Worm (Caenorhabditis elegans) whole organism, young adult: ENCODE data around the gene C47G2.4.

Experiments used
- D2030.7 ChIP-seq: fragments of 200-800 bp; sonication (Bioruptor generic); IDR thresholded peaks from 2 replicates; pipeline ENCODE4 v1.3.6; 2022; ENCODE audit warnings: missing genetic modification reagents, missing genetic modification characterization, missing compliant biosample characterization
- F33H1.4 ChIP-seq: fragments of 200-800 bp; sonication (Bioruptor generic); IDR thresholded peaks from 2 replicates; pipeline ENCODE4 v1.3.6; 2022; ENCODE audit warnings: missing genetic modification reagents, missing genetic modification characterization, missing compliant biosample characterization
- F55B11.4 ChIP-seq: sonication (generic microtip); optimal IDR thresholded peaks from 2 replicates; lab custom pipeline; 2016; ENCODE audit warnings: missing compliant biosample characterization, missing genetic modification characterization, borderline replicate concordance; ENCODE audit not compliant: insufficient read depth
- F57A8.1 ChIP-seq: fragments of 200-800 bp; sonication (Bioruptor generic); optimal IDR thresholded peaks from 2 replicates; lab custom pipeline; 2018; ENCODE audit warnings: mild to moderate bottlenecking, missing genetic modification characterization, moderate library complexity, missing compliant biosample characterization
- Y56A3A.18 ChIP-seq: fragments of 200-800 bp; sonication (Bioruptor generic); IDR thresholded peaks from 2 replicates; pipeline ENCODE4 v1.3.6; 2022; ENCODE audit warnings: missing genetic modification reagents, missing genetic modification characterization, missing compliant biosample characterization
- Y95B8A.8 ChIP-seq: fragments of 200-800 bp; sonication (Bioruptor generic); IDR thresholded peaks from 2 replicates; pipeline ENCODE4 v1.3.6; 2022; ENCODE audit warnings: missing genetic modification reagents, missing genetic modification characterization, missing compliant biosample characterization
- ZK185.1 ChIP-seq: sonication (generic microtip); optimal IDR thresholded peaks from 2 replicates; lab custom pipeline; 2016; ENCODE audit warnings: mild to moderate bottlenecking, missing genetic modification characterization, missing compliant biosample characterization; ENCODE audit not compliant: poor library complexity, severe bottlenecking
- athp-1 ChIP-seq: sonication (generic microtip); optimal IDR thresholded peaks from 2 replicates; lab custom pipeline; 2017; ENCODE audit warnings: mild to moderate bottlenecking, missing genetic modification characterization, missing compliant biosample characterization
- attf-3 ChIP-seq: fragments of 200-800 bp; sonication (Bioruptor generic); conservative IDR thresholded peaks from 2 replicates; pipeline ENCODE4 v1.3.6; 2022; ENCODE audit warnings: missing genetic modification reagents, missing genetic modification characterization, missing compliant biosample characterization
- attf-5 ChIP-seq: fragments of 200-800 bp; sonication (Bioruptor generic); optimal IDR thresholded peaks from 2 replicates; lab custom pipeline; 2018; ENCODE audit warnings: mild to moderate bottlenecking, missing genetic modification characterization, missing compliant biosample characterization
- attf-6 ChIP-seq: fragments of 200-800 bp; sonication (Bioruptor generic); IDR thresholded peaks from 2 replicates; pipeline ENCODE4 v1.3.6; 2022; ENCODE audit warnings: missing genetic modification reagents, missing genetic modification characterization, missing compliant biosample characterization
- bed-1 ChIP-seq: fragments of 200-800 bp; sonication (Bioruptor generic); IDR thresholded peaks from 2 replicates; pipeline ENCODE4 v1.3.6; 2022; ENCODE audit warnings: missing genetic modification reagents, missing genetic modification characterization, missing compliant biosample characterization
- cebp-1 ChIP-seq, 2 experiments: fragments of 200-800 bp in 1 of 2; sonication (Bioruptor generic) in 1 of 2; sonication (generic microtip) in 1 of 2; IDR thresholded peaks in 1 of 2; optimal IDR thresholded peaks in 1 of 2; 2 replicates each; pipeline versions ENCODE4 v1.3.6 to Lab custom; 2017 to 2022; ENCODE audit warnings: missing compliant biosample characterization in 2 of 2, missing genetic modification characterization in 2 of 2, mild to moderate bottlenecking in 1 of 2, missing genetic modification reagents in 1 of 2, moderate library complexity in 1 of 2
- ceh-100 ChIP-seq: fragments of 200-800 bp; sonication (Bioruptor generic); IDR thresholded peaks from 2 replicates; pipeline ENCODE4 v1.3.6; 2022; ENCODE audit warnings: missing genetic modification reagents, missing genetic modification characterization, missing compliant biosample characterization
- ceh-27 ChIP-seq: fragments of 200-800 bp; sonication (Bioruptor generic); optimal IDR thresholded peaks from 2 replicates; lab custom pipeline; 2018; ENCODE audit warnings: mild to moderate bottlenecking, missing genetic modification characterization, moderate library complexity, missing compliant biosample characterization
- ceh-91 ChIP-seq: fragments of 200-800 bp; sonication (Bioruptor generic); IDR thresholded peaks from 2 replicates; pipeline ENCODE4 v1.3.6; 2022; ENCODE audit warnings: missing genetic modification reagents, missing genetic modification characterization, missing compliant biosample characterization
- dox-1 ChIP-seq: fragments of 200-800 bp; sonication (Bioruptor generic); IDR thresholded peaks from 2 replicates; pipeline ENCODE4 v1.3.6; 2022; ENCODE audit warnings: missing genetic modification reagents, missing genetic modification characterization, missing compliant biosample characterization
- dpff-1 ChIP-seq: sonication (generic microtip); optimal IDR thresholded peaks from 2 replicates; lab custom pipeline; 2017; ENCODE audit warnings: mild to moderate bottlenecking, missing genetic modification characterization, missing compliant biosample characterization
- dpl-1 ChIP-seq: fragments of 150-350 bp; optimal IDR thresholded peaks from 2 replicates; lab custom pipeline; 2014; ENCODE audit warnings: missing biosample characterization, missing genetic modification reagents, missing genetic modification characterization
- efl-1 ChIP-seq: fragments of 150-350 bp; optimal IDR thresholded peaks from 2 replicates; lab custom pipeline; 2014; ENCODE audit warnings: missing biosample characterization, missing genetic modification reagents, missing genetic modification characterization
- egl-44 ChIP-seq: fragments of 200-800 bp; sonication (Bioruptor generic); IDR thresholded peaks from 2 replicates; pipeline ENCODE4 v1.3.6; 2022; ENCODE audit warnings: missing genetic modification reagents, missing genetic modification characterization, missing compliant biosample characterization
- ekl-4 ChIP-seq: fragments of 200-800 bp; sonication (Bioruptor generic); IDR thresholded peaks from 2 replicates; pipeline ENCODE4 v1.3.6; 2022; ENCODE audit warnings: missing genetic modification reagents, missing genetic modification characterization, missing compliant biosample characterization
- hmg-1.2 ChIP-seq: fragments of 200-800 bp; sonication (Bioruptor generic); IDR thresholded peaks from 2 replicates; pipeline ENCODE4 v1.3.6; 2022; ENCODE audit warnings: missing genetic modification reagents, missing genetic modification characterization, missing compliant biosample characterization
- let-607 ChIP-seq, 2 experiments: fragments of 200-800 bp in 1 of 2; sonication (Bioruptor generic) in 1 of 2; sonication (generic microtip) in 1 of 2; optimal IDR thresholded peaks; 2 replicates each; lab custom pipeline; 2016 to 2018; ENCODE audit warnings: mild to moderate bottlenecking in 2 of 2, missing compliant biosample characterization in 2 of 2, missing genetic modification characterization in 2 of 2, moderate library complexity in 2 of 2, missing genotype in 1 of 2
- lin-35 ChIP-seq, 3 experiments: fragments of 150-350 bp in 2 of 3; sonication (generic microtip) in 1 of 3; optimal IDR thresholded peaks; 2 replicates each; lab custom pipeline; 2014 to 2018; ENCODE audit warnings: missing biosample characterization in 3 of 3, missing genetic modification characterization in 3 of 3, missing genetic modification reagents in 3 of 3
- lin-54 ChIP-seq: fragments of 200-800 bp; sonication (Bioruptor generic); optimal IDR thresholded peaks from 2 replicates; lab custom pipeline; 2018; ENCODE audit warnings: mild to moderate bottlenecking, missing genetic modification characterization, missing compliant biosample characterization
- lir-1 ChIP-seq: fragments of 200-800 bp; sonication (Bioruptor generic); conservative IDR thresholded peaks from 2 replicates; pipeline ENCODE4 v1.3.6; 2022; ENCODE audit warnings: missing genetic modification reagents, missing genetic modification characterization, missing compliant biosample characterization
- lsl-1 ChIP-seq: fragments of 200-800 bp; sonication (Bioruptor generic); optimal IDR thresholded peaks from 2 replicates; lab custom pipeline; 2018; ENCODE audit warnings: mild to moderate bottlenecking, missing genetic modification characterization, moderate library complexity, missing compliant biosample characterization
- lsy-27 ChIP-seq: sonication (generic microtip); optimal IDR thresholded peaks from 2 replicates; lab custom pipeline; 2017; ENCODE audit warnings: missing genetic modification characterization, mild to moderate bottlenecking, missing compliant biosample characterization, antibody characterized with exemption, missing genotype, borderline replicate concordance; ENCODE audit not compliant: insufficient read depth
- madf-8 ChIP-seq: fragments of 200-800 bp; sonication (Bioruptor generic); conservative IDR thresholded peaks from 2 replicates; pipeline ENCODE4 v1.3.6; 2022; ENCODE audit warnings: missing genetic modification reagents, missing genetic modification characterization, missing compliant biosample characterization
- mcd-1 ChIP-seq: fragments of 200-800 bp; sonication (Bioruptor generic); IDR thresholded peaks from 2 replicates; pipeline ENCODE4 v1.3.6; 2022; ENCODE audit warnings: missing genetic modification reagents, missing genetic modification characterization, missing compliant biosample characterization
- nfyb-1 ChIP-seq: fragments of 200-800 bp; sonication (Bioruptor generic); IDR thresholded peaks from 2 replicates; pipeline ENCODE4 v1.3.6; 2022; ENCODE audit warnings: missing genetic modification reagents, missing genetic modification characterization, missing compliant biosample characterization
- nhr-80 ChIP-seq: sonication (generic microtip); optimal IDR thresholded peaks from 2 replicates; lab custom pipeline; 2016; ENCODE audit warnings: missing genetic modification characterization, missing compliant biosample characterization
- pbrm-1 ChIP-seq: fragments of 200-800 bp; sonication (Bioruptor generic); IDR thresholded peaks from 2 replicates; pipeline ENCODE4 v1.3.6; 2022; ENCODE audit warnings: missing genetic modification reagents, missing genetic modification characterization, missing compliant biosample characterization
- rcor-1 ChIP-seq: fragments of 200-800 bp; sonication (Bioruptor generic); IDR thresholded peaks from 2 replicates; pipeline ENCODE4 v1.3.6; 2022; ENCODE audit warnings: missing genetic modification reagents, missing genetic modification characterization, missing compliant biosample characterization
- rpc-1 ChIP-seq, 2 experiments: fragments of 150-350 bp in 1 of 2; sonication (generic microtip) in 1 of 2; optimal IDR thresholded peaks; 2 replicates each; lab custom pipeline; 2014 to 2018; ENCODE audit warnings: missing biosample characterization in 1 of 2, missing genetic modification characterization in 1 of 2, missing genetic modification reagents in 1 of 2, missing genotype in 1 of 2
- snpc-4 ChIP-seq, 5 experiments: fragments of 150-350 bp in 1 of 5; sonication (generic microtip) in 4 of 5; optimal IDR thresholded peaks; 2 replicates each; lab custom pipeline; 2014 to 2018; ENCODE audit warnings: missing genetic modification characterization in 5 of 5, missing biosample characterization in 3 of 5, antibody characterized with exemption in 2 of 5, mild to moderate bottlenecking in 2 of 5, missing compliant biosample characterization in 2 of 5, missing genotype in 2 of 5, moderate library complexity in 2 of 5, missing genetic modification reagents in 1 of 5
- tbp1 ChIP-seq: fragments of 200-800 bp; sonication (Bioruptor generic); optimal IDR thresholded peaks from 2 replicates; lab custom pipeline; 2018; ENCODE audit warnings: mild to moderate bottlenecking, missing genetic modification characterization, missing compliant biosample characterization
- xnd-1 ChIP-seq: sonication (generic microtip); optimal IDR thresholded peaks from 2 replicates; lab custom pipeline; 2016; ENCODE audit warnings: missing genotype, missing genetic modification reagents, missing genetic modification characterization, missing compliant biosample characterization
- ztf-18 ChIP-seq: sonication (generic microtip); optimal IDR thresholded peaks from 2 replicates; lab custom pipeline; 2016; ENCODE audit warnings: missing genotype, mild to moderate bottlenecking, missing genetic modification characterization, missing compliant biosample characterization
- ztf-28 ChIP-seq: fragments of 200-800 bp; sonication (Bioruptor generic); IDR thresholded peaks from 2 replicates; pipeline ENCODE4 v1.3.6; 2022; ENCODE audit warnings: missing genetic modification reagents, missing genetic modification characterization, missing compliant biosample characterization

Gene C47G2.4

DNA sequence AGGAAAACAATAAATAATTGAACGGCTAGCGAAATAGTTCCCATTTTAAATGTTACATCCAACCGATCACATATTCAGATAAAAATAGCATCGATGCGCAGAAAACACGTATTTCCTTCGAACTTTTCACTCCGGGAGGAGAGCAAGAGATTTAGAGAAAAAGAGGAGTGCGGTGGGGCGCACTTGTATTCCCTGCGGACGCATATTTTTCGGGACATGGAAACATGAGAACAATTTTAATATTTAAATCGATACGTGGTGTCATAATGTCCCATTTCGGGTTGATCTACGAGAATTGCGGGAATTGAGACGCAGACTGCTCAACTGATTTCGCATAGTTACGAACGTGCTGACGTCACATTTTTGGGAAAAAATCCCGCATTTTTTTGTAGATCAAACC, at the start of gene C47G2.4:
TSS of gene C47G2.4 (minus strand) at position 174 of the 400 bp plus-strand sequence.
- TF ChIP-seq F55B11.4 (tag; lab: Kevin White, UChicago) (no peak), rpc-1 (optimal IDR thresholded peaks at IDR 0.05; lab: Kevin White, UChicago) (no peak), rpc-1 (tag; optimal IDR thresholded peaks at IDR 0.05; lab: Kevin White, UChicago) (no peak), mcd-1 (GFP tag; lab: Robert Waterston, UW) (peak; percentile 94), lin-35 (GFP tag; optimal IDR thresholded peaks at IDR 0.05; lab: Kevin White, UChicago) (peak in 1 of 3 experiments; percentile 24), let-607 (tag; optimal IDR thresholded peaks at IDR 0.05; lab: Kevin White, UChicago) (no peak), pbrm-1 (0 out of 2 replicates have a peak, but pooled peaks have one; percentile 38), dox-1 (GFP tag; lab: Robert Waterston, UW) (peak; percentile 83), ceh-91 (GFP tag; lab: Robert Waterston, UW) (peak; percentile 28; the same call in 1 of the 2 replicates), efl-1 (GFP tag; lab: Kevin White, UChicago) (peak; percentile 63), nhr-80 (peak; percentile 7), rcor-1 (GFP tag; lab: Robert Waterston, UW) (peak; percentile 65), F33H1.4 (GFP tag; lab: Robert Waterston, UW) (peak; percentile 48), ZK185.1 (tag; lab: Kevin White, UChicago) (peak; percentile 61), nfyb-1 (GFP tag; lab: Robert Waterston, UW) (peak; percentile 65; the same call in 1 of the 2 replicates), attf-6 (GFP tag; lab: Robert Waterston, UW) (no peak), attf-5 (GFP tag; lab: Kevin White, UChicago) (peak; percentile 85), dpff-1 (tag; lab: Kevin White, UChicago) (no peak), ztf-18 (tag; lab: Kevin White, UChicago) (peak; percentile 53), hmg-1.2 (GFP tag; lab: Robert Waterston, UW) (peak; percentile 60), athp-1 (tag; lab: Kevin White, UChicago) (peak; percentile 78), dpl-1 (GFP tag; lab: Kevin White, UChicago) (peak; percentile 47), bed-1 (GFP tag; lab: Robert Waterston, UW) (no peak), ekl-4 (GFP tag; lab: Robert Waterston, UW) (0 out of 2 replicates have a peak, but pooled peaks have one; percentile 45), tbp1 (GFP tag; lab: Kevin White, UChicago) (peak; percentile 16), snpc-4 (GFP tag; optimal IDR thresholded peaks at IDR 0.05; lab: Kevin White, UChicago) (no peak), snpc-4 (tag; optimal IDR thresholded peaks at IDR 0.05; lab: Kevin White, UChicago) (peak in 3 of 4 experiments; percentile 16 to 49 (median 40)), ztf-28 (0 out of 2 replicates have a peak, but pooled peaks have one; percentile 11), F57A8.1 (no peak), D2030.7 (GFP tag; lab: Robert Waterston, UW) (peak; percentile 48), lsl-1 (GFP tag; lab: Kevin White, UChicago) (peak; percentile 66), Y95B8A.8 (GFP tag; lab: Robert Waterston, UW) (0 out of 2 replicates have a peak, but pooled peaks have one; percentile 31), attf-3 (GFP tag; lab: Robert Waterston, UW) (peak; percentile 55; the same call in 1 of the 2 replicates), madf-8 (peak; percentile 21; the same call in 1 of the 2 replicates), lin-54 (GFP tag; lab: Kevin White, UChicago) (peak; percentile 64), cebp-1 (GFP tag; IDR thresholded peaks at IDR 0.05; lab: Robert Waterston, UW) (no peak), cebp-1 (tag; optimal IDR thresholded peaks at IDR 0.05; lab: Kevin White, UChicago) (peak; percentile 26), lsy-27 (tag; lab: Kevin White, UChicago) (no peak), lir-1 (0 out of 2 replicates have a peak, but pooled peaks have one; percentile 15), ceh-100 (GFP tag; lab: Robert Waterston, UW) (peak; percentile 80), ceh-27 (peak; percentile 38), egl-44 (GFP tag; lab: Robert Waterston, UW) (no peak), Y56A3A.18 (no peak), xnd-1 (peak; percentile 63)
